Worm (Caenorhabditis elegans) whole organism, L2 larva: Measurements from ENCODE around the gene H41C03.1.

Experiments used
- C34F6.9 ChIP-seq: fragments of 150-350 bp; optimal IDR thresholded peaks from 2 replicates; lab custom pipeline; 2014; ENCODE audit warnings: missing biosample characterization, missing genetic modification characterization
- F13H6.1 ChIP-seq: sonication (generic microtip); optimal IDR thresholded peaks from 2 replicates; lab custom pipeline; 2016; ENCODE audit warnings: missing genetic modification characterization, missing compliant biosample characterization
- R02D3.7 ChIP-seq: fragments of 150-350 bp; optimal IDR thresholded peaks from 2 replicates; lab custom pipeline; 2014; ENCODE audit warnings: missing biosample characterization, missing genetic modification characterization
- Y55F3AM.14 ChIP-seq: fragments of 200-800 bp; sonication (Bioruptor generic); optimal IDR thresholded peaks from 2 replicates; lab custom pipeline; 2018; ENCODE audit warnings: mild to moderate bottlenecking, missing genetic modification characterization, missing compliant biosample characterization
- alr-1 ChIP-seq: fragments of 150-350 bp; optimal IDR thresholded peaks from 2 replicates; lab custom pipeline; 2014; ENCODE audit warnings: missing biosample characterization, missing genetic modification characterization
- aly-2 ChIP-seq: fragments of 150-350 bp; optimal IDR thresholded peaks from 2 replicates; lab custom pipeline; 2014; ENCODE audit warnings: missing biosample characterization, missing genetic modification characterization
- ceh-16 ChIP-seq: fragments of 150-350 bp; optimal IDR thresholded peaks from 2 replicates; lab custom pipeline; 2014; ENCODE audit warnings: missing biosample characterization, missing genetic modification characterization
- ceh-82 ChIP-seq: fragments of 150-350 bp; optimal IDR thresholded peaks from 2 replicates; lab custom pipeline; 2014; ENCODE audit warnings: missing biosample characterization, missing genetic modification characterization
- crh-2 ChIP-seq: sonication (generic microtip); optimal IDR thresholded peaks from 2 replicates; lab custom pipeline; 2017; ENCODE audit warnings: missing biosample characterization, missing genetic modification characterization
- dmd-4 ChIP-seq: sonication (generic microtip); optimal IDR thresholded peaks from 2 replicates; lab custom pipeline; 2017; ENCODE audit warnings: missing biosample characterization, missing genetic modification characterization
- egl-27 ChIP-seq: sonication (generic microtip); optimal IDR thresholded peaks from 3 replicates; lab custom pipeline; 2017; ENCODE audit warnings: missing biosample characterization, missing genetic modification reagents, missing genetic modification characterization
- fos-1 ChIP-seq: fragments of 150-350 bp; optimal IDR thresholded peaks from 2 replicates; lab custom pipeline; 2014; ENCODE audit warnings: missing biosample characterization, missing genetic modification characterization
- gmeb-1 ChIP-seq: fragments of 150-350 bp; optimal IDR thresholded peaks from 2 replicates; lab custom pipeline; 2014; ENCODE audit warnings: missing biosample characterization, missing genetic modification characterization
- lin-11 ChIP-seq: fragments of 150-350 bp; sonication (generic microtip); optimal IDR thresholded peaks from 2 replicates; lab custom pipeline; 2014; ENCODE audit warnings: missing biosample characterization, missing genetic modification characterization, inconsistent platforms, mixed read lengths
- lin-13 ChIP-seq: fragments of 150-350 bp; optimal IDR thresholded peaks from 2 replicates; lab custom pipeline; 2014; ENCODE audit warnings: missing biosample characterization, missing genetic modification reagents, missing genetic modification characterization
- lin-39 ChIP-seq: fragments of 150-350 bp; optimal IDR thresholded peaks from 2 replicates; lab custom pipeline; 2014; ENCODE audit warnings: missing biosample characterization, missing genetic modification reagents, missing genetic modification characterization
- lsy-2 ChIP-seq, 2 experiments: fragments of 150-350 bp in 1 of 2; sonication (generic microtip) in 1 of 2; optimal IDR thresholded peaks; 2 replicates each; lab custom pipeline; 2014 to 2017; ENCODE audit warnings: missing biosample characterization in 2 of 2, missing genetic modification characterization in 2 of 2
- mab-5 ChIP-seq: fragments of 150-350 bp; optimal IDR thresholded peaks from 2 replicates; lab custom pipeline; 2014; ENCODE audit warnings: missing biosample characterization, missing genetic modification characterization
- mbf-1 ChIP-seq: sonication (generic microtip); optimal IDR thresholded peaks from 2 replicates; lab custom pipeline; 2017; ENCODE audit warnings: missing biosample characterization, missing genetic modification characterization
- mdl-1 ChIP-seq, 2 experiments: fragments of 150-350 bp in 1 of 2; sonication (generic microtip) in 1 of 2; optimal IDR thresholded peaks; 2 replicates each; lab custom pipeline; 2017; ENCODE audit warnings: missing biosample characterization in 2 of 2, missing genetic modification characterization in 2 of 2
- nhr-10 ChIP-seq: sonication (generic microtip); optimal IDR thresholded peaks from 2 replicates; lab custom pipeline; 2017; ENCODE audit warnings: missing biosample characterization, missing genetic modification characterization
- nhr-11 ChIP-seq: fragments of 150-350 bp; optimal IDR thresholded peaks from 2 replicates; lab custom pipeline; 2014; ENCODE audit warnings: missing biosample characterization, missing genetic modification characterization
- nhr-129 ChIP-seq: fragments of 150-350 bp; optimal IDR thresholded peaks from 2 replicates; lab custom pipeline; 2014; ENCODE audit warnings: missing biosample characterization, missing genetic modification characterization
- nhr-25 ChIP-seq: fragments of 150-350 bp; sonication (generic microtip); optimal IDR thresholded peaks from 3 replicates; lab custom pipeline; 2014; ENCODE audit warnings: missing biosample characterization, missing genetic modification characterization
- nhr-6 ChIP-seq: fragments of 150-350 bp; optimal IDR thresholded peaks from 2 replicates; lab custom pipeline; 2014; ENCODE audit warnings: missing biosample characterization, missing genetic modification characterization
- nhr-77 ChIP-seq: fragments of 150-350 bp; optimal IDR thresholded peaks from 2 replicates; lab custom pipeline; 2014; ENCODE audit warnings: missing biosample characterization, missing genetic modification characterization
- sem-4 ChIP-seq: fragments of 150-350 bp; optimal IDR thresholded peaks from 2 replicates; lab custom pipeline; 2014; ENCODE audit warnings: missing biosample characterization, missing genetic modification reagents, missing genetic modification characterization
- skn-1 ChIP-seq: sonication (generic microtip); optimal IDR thresholded peaks from 2 replicates; lab custom pipeline; 2017; ENCODE audit warnings: missing biosample characterization, missing genetic modification characterization
- sma-3 ChIP-seq: sonication (generic microtip); optimal IDR thresholded peaks from 2 replicates; lab custom pipeline; 2016; ENCODE audit warnings: missing genetic modification reagents, missing genetic modification characterization, missing compliant biosample characterization
- sma-9 ChIP-seq, 2 experiments: fragments of 150-350 bp in 1 of 2; sonication (generic microtip) in 1 of 2; optimal IDR thresholded peaks; 2 replicates each; lab custom pipeline; 2014 to 2016; ENCODE audit warnings: missing genetic modification characterization in 2 of 2, mild to moderate bottlenecking in 1 of 2, missing biosample characterization in 1 of 2, missing compliant biosample characterization in 1 of 2, missing genetic modification reagents in 1 of 2, moderate library complexity in 1 of 2
- snpc-4 ChIP-seq: fragments of 150-350 bp; optimal IDR thresholded peaks from 2 replicates; lab custom pipeline; 2014; ENCODE audit warnings: missing biosample characterization, missing genetic modification characterization
- unc-39 ChIP-seq: fragments of 150-350 bp; optimal IDR thresholded peaks from 2 replicates; lab custom pipeline; 2014; ENCODE audit warnings: missing biosample characterization, missing genetic modification characterization
- unc-55 ChIP-seq: fragments of 150-350 bp; sonication (generic microtip); optimal IDR thresholded peaks from 3 replicates; lab custom pipeline; 2014; ENCODE audit warnings: missing biosample characterization, missing genetic modification reagents, missing genetic modification characterization
- unc-62 ChIP-seq: fragments of 150-350 bp; optimal IDR thresholded peaks from 2 replicates; lab custom pipeline; 2014; ENCODE audit warnings: missing biosample characterization, missing genetic modification reagents, missing genetic modification characterization
- zag-1 ChIP-seq: fragments of 150-350 bp; optimal IDR thresholded peaks from 2 replicates; lab custom pipeline; 2014; ENCODE audit warnings: missing biosample characterization, missing genetic modification characterization
- ztf-11 ChIP-seq: sonication (generic microtip); optimal IDR thresholded peaks from 2 replicates; lab custom pipeline; 2017; ENCODE audit warnings: missing biosample characterization, missing genetic modification characterization
- ztf-4 ChIP-seq: fragments of 150-350 bp; optimal IDR thresholded peaks from 2 replicates; lab custom pipeline; 2014; ENCODE audit warnings: missing biosample characterization, missing genetic modification characterization

The H41C03.1 gene

ce11 chrII:5871508-5871907 is 17.3 kb downstream of the H41C03.1 start:
- TF ChIP-seq snpc-4 (tag; lab: Kevin White, UChicago) (no peak), unc-55 (GFP tag; lab: Kevin White, UChicago) (peak; percentile 45), sma-9 (GFP tag; optimal IDR thresholded peaks at IDR 0.05; lab: Kevin White, UChicago) (peak; percentile 16), sma-9 (tag; optimal IDR thresholded peaks at IDR 0.05; lab: Kevin White, UChicago) (no peak), lin-39 (no peak), nhr-6 (tag; lab: Kevin White, UChicago) (no peak), lin-11 (tag; lab: Kevin White, UChicago) (no peak), nhr-25 (tag; lab: Kevin White, UChicago) (no peak), ceh-16 (no peak), unc-39 (no peak), mab-5 (tag; lab: Kevin White, UChicago) (peak; percentile 73), alr-1 (tag; lab: Kevin White, UChicago) (no peak), dmd-4 (no peak), sem-4 (tag; lab: Kevin White, UChicago) (no peak), nhr-129 (tag; lab: Kevin White, UChicago) (peak; percentile 23), aly-2 (no peak), mbf-1 (tag; lab: Kevin White, UChicago) (no peak), mdl-1 (tag; optimal IDR thresholded peaks at IDR 0.05; lab: Kevin White, UChicago) (no peak), nhr-10 (tag; lab: Kevin White, UChicago) (no peak), crh-2 (tag; lab: Kevin White, UChicago) (no peak), nhr-77 (tag; lab: Kevin White, UChicago) (no peak), ztf-4 (tag; lab: Kevin White, UChicago) (no peak), R02D3.7 (no peak), sma-3 (GFP tag; lab: Kevin White, UChicago) (no peak), egl-27 (no peak), skn-1 (tag; lab: Kevin White, UChicago) (no peak), ceh-82 (tag; lab: Kevin White, UChicago) (no peak), ztf-11 (no peak), lin-13 (GFP tag; lab: Kevin White, UChicago) (no peak), fos-1 (tag; lab: Kevin White, UChicago) (no peak), zag-1 (tag; lab: Kevin White, UChicago) (no peak), nhr-11 (tag; lab: Kevin White, UChicago) (no peak), gmeb-1 (tag; lab: Kevin White, UChicago) (no peak)

ce11 chrII:5872414-5872813 is 18.2 kb downstream of the H41C03.1 start:
- TF ChIP-seq sma-9 (GFP tag; optimal IDR thresholded peaks at IDR 0.05; lab: Kevin White, UChicago) (no peak), sma-9 (tag; optimal IDR thresholded peaks at IDR 0.05; lab: Kevin White, UChicago) (no peak), fos-1 (tag; lab: Kevin White, UChicago) (peak; percentile 53)

- TF ChIP-seq Y55F3AM.14 (GFP tag; lab: Kevin White, UChicago) = no peak
- no peak for TF ChIP-seq unc-62 (GFP tag; lab: Kevin White, UChicago)
- TF ChIP-seq fos-1 (tag; lab: Kevin White, UChicago) = peak; percentile 77
- peak; percentile 55 for TF ChIP-seq unc-55 (GFP tag; lab: Kevin White, UChicago)
- peak; percentile 13 for TF ChIP-seq lin-13 (GFP tag; lab: Kevin White, UChicago)
- TF ChIP-seq C34F6.9 (tag; lab: Kevin White, UChicago) = peak; percentile 34
- TF ChIP-seq nhr-129 (tag; lab: Kevin White, UChicago) = peak; percentile 48
- TF ChIP-seq lsy-2 (tag; optimal IDR thresholded peaks at IDR 0.05; lab: Kevin White, UChicago) = peak in 1 of 2 experiments; percentile 33
- no peak for TF ChIP-seq aly-2
- no peak for TF ChIP-seq nhr-6 (tag; lab: Kevin White, UChicago)
- peak; percentile 24 for TF ChIP-seq zag-1 (tag; lab: Kevin White, UChicago)
- TF ChIP-seq F13H6.1 (tag; lab: Kevin White, UChicago) = peak; percentile 32
- no peak for TF ChIP-seq ztf-4 (tag; lab: Kevin White, UChicago)
- TF ChIP-seq crh-2 (tag; lab: Kevin White, UChicago) = peak; percentile 9
- TF ChIP-seq, all 48 proteins: peak for 9
Measured at ce11 chrII:5873564-5874070, 19.4 kb downstream of the H41C03.1 start, which contains the start of gene tex-2. tex-2 (minus strand) TSS chrII:5873614.
